Fruit fly (Drosophila melanogaster) whole organism, embryonic: ENCODE data around the gene Sld5.
A peak's percentile ranks its signal among the peaks of the same experiment; 100 is the strongest.

Experiments
- ATbp ChIP-seq: fragments of 200-800 bp; sonication (Bioruptor generic); optimal IDR thresholded peaks from 2 replicates; lab custom pipeline; 2017; ENCODE audit warnings: missing biosample characterization, mild to moderate bottlenecking, missing genetic modification characterization, missing genetic modification reagents
- Adf1 ChIP-seq: fragments of 200-800 bp; sonication (Bioruptor generic); IDR thresholded peaks from 2 replicates; pipeline ENCODE4 v1.3.6; 2022; ENCODE audit warnings: missing biosample characterization, missing genetic modification characterization
- BtbVII ChIP-seq: fragments of 200-800 bp; sonication (Bioruptor generic); optimal IDR thresholded peaks from 3 replicates; lab custom pipeline; 2017; ENCODE audit warnings: missing biosample characterization, mild to moderate bottlenecking, missing genetic modification characterization
- CG10565 ChIP-seq: fragments of 200-800 bp; sonication (Bioruptor generic); optimal IDR thresholded peaks from 3 replicates; lab custom pipeline; 2016; ENCODE audit warnings: missing biosample characterization, mild to moderate bottlenecking, missing genetic modification characterization
- CG11247 ChIP-seq: fragments of 200-800 bp; sonication (Bioruptor generic); IDR thresholded peaks from 2 replicates; pipeline ENCODE4 v1.3.6; 2022; ENCODE audit warnings: missing biosample characterization, missing genetic modification characterization
- CG12155 ChIP-seq: fragments of 200-800 bp; sonication (Bioruptor generic); optimal IDR thresholded peaks from 3 replicates; lab custom pipeline; 2016; ENCODE audit warnings: missing biosample characterization, missing genetic modification characterization
- CG13775 ChIP-seq: fragments of 200-800 bp; sonication (Bioruptor generic); optimal IDR thresholded peaks from 3 replicates; lab custom pipeline; 2017; ENCODE audit warnings: missing biosample characterization, mild to moderate bottlenecking, missing genetic modification characterization
- CG17568 ChIP-seq: fragments of 200-800 bp; sonication (Bioruptor generic); optimal IDR thresholded peaks from 2 replicates; lab custom pipeline; 2018; ENCODE audit warnings: missing biosample characterization, mild to moderate bottlenecking, missing genetic modification characterization, moderate library complexity
- CG17612 ChIP-seq: fragments of 200-800 bp; sonication (Bioruptor generic); IDR thresholded peaks from 2 replicates; pipeline ENCODE4 v1.3.6; 2022; ENCODE audit warnings: missing biosample characterization, missing genetic modification characterization
- CG18262 ChIP-seq: fragments of 200-800 bp; optimal IDR thresholded peaks from 3 replicates; lab custom pipeline; 2019; ENCODE audit warnings: missing biosample characterization, mild to moderate bottlenecking, missing genetic modification characterization, moderate library complexity
- CG18764 ChIP-seq: fragments of 200-800 bp; sonication (Bioruptor generic); optimal IDR thresholded peaks from 3 replicates; lab custom pipeline; 2016; ENCODE audit warnings: missing biosample characterization, missing genetic modification characterization
- CG2120 ChIP-seq: fragments of 200-800 bp; sonication (Bioruptor generic); optimal IDR thresholded peaks from 3 replicates; lab custom pipeline; 2016; ENCODE audit warnings: missing biosample characterization, missing genetic modification characterization
- CG30020 ChIP-seq: fragments of 200-800 bp; optimal IDR thresholded peaks from 2 replicates; lab custom pipeline; 2019; ENCODE audit warnings: missing biosample characterization, mild to moderate bottlenecking, missing genetic modification characterization, moderate library complexity
- CG3163 ChIP-seq: fragments of 200-800 bp; sonication (Bioruptor generic); optimal IDR thresholded peaks from 3 replicates; lab custom pipeline; 2016; ENCODE audit warnings: missing biosample characterization, missing genetic modification characterization
- CG34224 ChIP-seq: fragments of 200-800 bp; sonication (Bioruptor generic); IDR thresholded peaks from 3 replicates; pipeline ENCODE4 v1.3.6; 2022; ENCODE audit warnings: missing biosample characterization, missing genetic modification characterization; ENCODE audit not compliant: partially characterized antibody
- CG42726 ChIP-seq: fragments of 200-800 bp; sonication (Bioruptor generic); IDR thresholded peaks from 2 replicates; pipeline ENCODE4 v1.3.6; 2022; ENCODE audit warnings: missing biosample characterization, missing genetic modification characterization; ENCODE audit not compliant: partially characterized antibody
- CG6813 ChIP-seq: fragments of 200-800 bp; sonication (Bioruptor generic); optimal IDR thresholded peaks from 2 replicates; lab custom pipeline; 2017; ENCODE audit warnings: missing biosample characterization, missing genetic modification characterization, mild to moderate bottlenecking, moderate library complexity, missing genetic modification reagents
- CG7556 ChIP-seq: fragments of 200-800 bp; sonication (Bioruptor generic); optimal IDR thresholded peaks from 2 replicates; lab custom pipeline; 2017; ENCODE audit warnings: missing biosample characterization, mild to moderate bottlenecking, missing genetic modification characterization
- CG8089 ChIP-seq: fragments of 200-800 bp; sonication (Bioruptor generic); optimal IDR thresholded peaks from 3 replicates; lab custom pipeline; 2016; ENCODE audit warnings: missing biosample characterization, missing genetic modification characterization
- CG9876 ChIP-seq: fragments of 200-800 bp; sonication (Bioruptor generic); optimal IDR thresholded peaks from 2 replicates; lab custom pipeline; 2016; ENCODE audit warnings: missing biosample characterization, missing genetic modification characterization
- CoRest ChIP-seq: fragments of 200-800 bp; sonication (Bioruptor generic); optimal IDR thresholded peaks from 3 replicates; lab custom pipeline; 2018; ENCODE audit warnings: missing biosample characterization, mild to moderate bottlenecking, missing genetic modification characterization, moderate library complexity
- Dad ChIP-seq: fragments of 200-800 bp; sonication (Bioruptor generic); optimal IDR thresholded peaks from 3 replicates; lab custom pipeline; 2016; ENCODE audit warnings: missing biosample characterization, missing genetic modification characterization
- Dfd ChIP-seq, 2 experiments: fragments of >200 bp; optimal IDR thresholded peaks; 2 replicates each; lab custom pipeline; 2017; ENCODE audit warnings: missing biosample characterization in 2 of 2, missing genetic modification characterization in 2 of 2
- Doc3 ChIP-seq: fragments of 200-800 bp; sonication (Bioruptor generic); IDR thresholded peaks from 3 replicates; pipeline ENCODE4 v1.3.6; 2022; ENCODE audit warnings: missing biosample characterization, missing genetic modification characterization; ENCODE audit not compliant: partially characterized antibody
- Elba2 ChIP-seq: fragments of 200-800 bp; sonication (Bioruptor generic); optimal IDR thresholded peaks from 3 replicates; lab custom pipeline; 2016; ENCODE audit warnings: missing biosample characterization, missing genetic modification characterization
- Ets97D ChIP-seq: fragments of 200-800 bp; sonication (Bioruptor generic); optimal IDR thresholded peaks from 3 replicates; lab custom pipeline; 2016; ENCODE audit warnings: missing biosample characterization, missing genetic modification characterization
- Fer3 ChIP-seq: fragments of 200-800 bp; sonication (Bioruptor generic); optimal IDR thresholded peaks from 2 replicates; lab custom pipeline; 2018; ENCODE audit warnings: missing biosample characterization, mild to moderate bottlenecking, missing genetic modification characterization, moderate library complexity
- Hr3 ChIP-seq: fragments of 200-800 bp; sonication (Bioruptor generic); optimal IDR thresholded peaks from 3 replicates; lab custom pipeline; 2016; ENCODE audit warnings: missing biosample characterization, missing genetic modification characterization
- Nf-YB ChIP-seq: fragments of 200-800 bp; sonication (Bioruptor generic); optimal IDR thresholded peaks from 3 replicates; lab custom pipeline; 2019; ENCODE audit warnings: missing biosample characterization, mild to moderate bottlenecking, missing genetic modification characterization, moderate library complexity
- Rx ChIP-seq: fragments of 200-800 bp; sonication (Bioruptor generic); IDR thresholded peaks from 2 replicates; pipeline ENCODE4 v1.3.6; 2022; ENCODE audit warnings: missing biosample characterization, missing genetic modification characterization
- Scr ChIP-seq: fragments of 200-800 bp; sonication (Bioruptor generic); IDR thresholded peaks from 2 replicates; pipeline ENCODE4 v1.3.6; 2022; ENCODE audit warnings: missing biosample characterization, missing genetic modification characterization; ENCODE audit not compliant: partially characterized antibody
- al ChIP-seq: fragments of 200-800 bp; sonication (Bioruptor generic); IDR thresholded peaks from 2 replicates; pipeline ENCODE4 v1.3.6; 2022; ENCODE audit warnings: missing biosample characterization, missing genetic modification characterization
- cas ChIP-seq: fragments of 200-800 bp; sonication (Bioruptor generic); IDR thresholded peaks from 2 replicates; pipeline ENCODE4 v1.3.6; 2022; ENCODE audit warnings: missing biosample characterization, missing genetic modification characterization
- cg ChIP-seq: fragments of 200-800 bp; sonication (Bioruptor generic); optimal IDR thresholded peaks from 3 replicates; lab custom pipeline; 2019; ENCODE audit warnings: missing biosample characterization, mild to moderate bottlenecking, missing genetic modification characterization, moderate library complexity
- cwo ChIP-seq: fragments of 200-800 bp; sonication (Bioruptor generic); optimal IDR thresholded peaks from 3 replicates; lab custom pipeline; 2017; ENCODE audit warnings: missing biosample characterization, missing genetic modification characterization, mild to moderate bottlenecking, moderate library complexity, missing genetic modification reagents
- gce ChIP-seq: fragments of 200-800 bp; sonication (Bioruptor generic); IDR thresholded peaks from 3 replicates; pipeline ENCODE4 v1.3.6; 2022; ENCODE audit warnings: missing biosample characterization, missing genetic modification characterization
- gcm2 ChIP-seq: fragments of 200-800 bp; sonication (Bioruptor generic); optimal IDR thresholded peaks from 2 replicates; lab custom pipeline; 2016; ENCODE audit warnings: missing biosample characterization, missing genetic modification characterization
- h ChIP-seq: fragments of >200 bp; optimal IDR thresholded peaks from 2 replicates; lab custom pipeline; 2017
- maf-S ChIP-seq: fragments of 200-800 bp; sonication (Bioruptor generic); optimal IDR thresholded peaks from 2 replicates; lab custom pipeline; 2016; ENCODE audit warnings: missing biosample characterization, missing genetic modification characterization
- oc ChIP-seq: fragments of 200-800 bp; sonication (Bioruptor generic); optimal IDR thresholded peaks from 2 replicates; lab custom pipeline; 2018; ENCODE audit warnings: missing biosample characterization, mild to moderate bottlenecking, missing genetic modification characterization, moderate library complexity
- onecut ChIP-seq: fragments of 200-800 bp; sonication (Bioruptor generic); IDR thresholded peaks from 2 replicates; pipeline ENCODE4 v1.3.6; 2022; ENCODE audit warnings: missing biosample characterization, missing genetic modification characterization
- peb ChIP-seq: fragments of 200-800 bp; sonication (Bioruptor generic); IDR thresholded peaks from 2 replicates; pipeline ENCODE4 v1.3.6; 2022; ENCODE audit warnings: missing biosample characterization, missing genetic modification characterization
- sima ChIP-seq: fragments of 200-800 bp; sonication (Bioruptor generic); optimal IDR thresholded peaks from 2 replicates; lab custom pipeline; 2016; ENCODE audit warnings: missing biosample characterization, missing genetic modification characterization
- sug ChIP-seq: fragments of 200-800 bp; optimal IDR thresholded peaks from 2 replicates; lab custom pipeline; 2019; ENCODE audit warnings: missing biosample characterization, mild to moderate bottlenecking, missing genetic modification characterization, moderate library complexity
- trem ChIP-seq: fragments of 200-800 bp; optimal IDR thresholded peaks from 3 replicates; lab custom pipeline; 2019; ENCODE audit warnings: missing biosample characterization, mild to moderate bottlenecking, missing genetic modification characterization, moderate library complexity
- unpg ChIP-seq: fragments of 200-800 bp; sonication (Bioruptor generic); optimal IDR thresholded peaks from 3 replicates; lab custom pipeline; 2018; ENCODE audit warnings: missing biosample characterization, mild to moderate bottlenecking, missing genetic modification characterization, moderate library complexity
- vfl ChIP-seq: fragments of 200-800 bp; sonication (Bioruptor generic); optimal IDR thresholded peaks from 2 replicates; lab custom pipeline; 2016; ENCODE audit warnings: missing biosample characterization, missing genetic modification characterization
- zen2 ChIP-seq: fragments of 200-800 bp; sonication (Bioruptor generic); IDR thresholded peaks from 3 replicates; pipeline ENCODE4 v1.3.6; 2022; ENCODE audit warnings: missing biosample characterization, missing genetic modification characterization; ENCODE audit not compliant: partially characterized antibody
- zfh1 ChIP-seq: fragments of 200-800 bp; sonication (Bioruptor generic); IDR thresholded peaks from 3 replicates; pipeline ENCODE4 v1.3.6; 2022; ENCODE audit warnings: missing biosample characterization, missing genetic modification characterization

The Sld5 gene

dm6 chr3R:26041417-26042101 lies 14.8 kb downstream of the Sld5 start, which contains the start of gene gro (continued):
- TF ChIP-seq CG13775 (peak; percentile 72), ATbp (GFP tag; lab: Kevin White, UChicago) (no peak), CG6813 (GFP tag; lab: Kevin White, UChicago) (no peak), h (lab: Kevin White, UChicago) (no peak), cg (GFP tag; lab: Kevin White, UChicago) (no peak), al (GFP tag; lab: Robert Waterston, UW) (peak; percentile 53), CG10565 (GFP tag; lab: Kevin White, UChicago) (no peak), CG8089 (GFP tag; lab: Kevin White, UChicago) (peak; percentile 21), Dfd (GFP tag; optimal IDR thresholded peaks at IDR 0.05; lab: Kevin White, UChicago) (no peak), CoRest (peak; percentile 71), trem (peak; percentile 86), Fer3 (tag; lab: Kevin White, UChicago) (peak; percentile 65), CG17612 (GFP tag; lab: Robert Waterston, UW) (no peak), Nf-YB (GFP tag; lab: Kevin White, UChicago) (peak; percentile 20), Hr3 (GFP tag; lab: Kevin White, UChicago) (peak; percentile 68), CG7556 (GFP tag; lab: Kevin White, UChicago) (peak; percentile 39), peb (GFP tag; lab: Robert Waterston, UW) (0 out of 2 replicates have a peak, but pooled peaks have one; percentile 27), CG2120 (GFP tag; lab: Kevin White, UChicago) (peak; percentile 85), CG9876 (GFP tag; lab: Kevin White, UChicago) (peak; percentile 69), zfh1 (GFP tag; lab: Robert Waterston, UW) (peak; percentile 66; the same call in 2 of the 3 replicates), CG42726 (peak; percentile 60), gce (GFP tag; lab: Robert Waterston, UW) (no peak), unpg (GFP tag; lab: Kevin White, UChicago) (peak; percentile 64), CG30020 (tag; lab: Kevin White, UChicago) (peak; percentile 43), CG18262 (peak; percentile 51), CG18764 (peak; percentile 55), Rx (GFP tag; lab: Robert Waterston, UW) (0 out of 2 replicates have a peak, but pooled peaks have one; percentile 52), Doc3 (GFP tag; lab: Robert Waterston, UW) (peak; percentile 59; the same call in 2 of the 3 replicates), Elba2 (GFP tag; lab: Kevin White, UChicago) (peak; percentile 91), Scr (GFP tag; lab: Robert Waterston, UW) (peak; percentile 74), onecut (GFP tag; lab: Robert Waterston, UW) (peak; percentile 66), oc (tag; lab: Kevin White, UChicago) (peak; percentile 46), Dad (GFP tag; lab: Kevin White, UChicago) (peak; percentile 66), CG11247 (peak; percentile 76), gcm2 (GFP tag; lab: Kevin White, UChicago) (no peak), maf-S (peak; percentile 83), CG3163 (peak; percentile 65), cas (GFP tag; lab: Robert Waterston, UW) (0 out of 2 replicates have a peak, but pooled peaks have one; percentile 48), zen2 (GFP tag; lab: Robert Waterston, UW) (peak; percentile 26; the same call in 1 of the 3 replicates), vfl (GFP tag; lab: Kevin White, UChicago) (peak; percentile 68), sug (peak; percentile 57), CG17568 (peak; percentile 60), Ets97D (GFP tag; lab: Kevin White, UChicago) (peak; percentile 97), CG34224 (GFP tag; lab: Robert Waterston, UW) (peak; percentile 80), sima (no peak), Adf1 (GFP tag; lab: Robert Waterston, UW) (peak; percentile 5; the same call in 1 of the 2 replicates), BtbVII (GFP tag; lab: Kevin White, UChicago) (peak; percentile 27), CG12155 (GFP tag; lab: Kevin White, UChicago) (peak; percentile 99), cwo (GFP tag; lab: Kevin White, UChicago) (no peak)
